Worm (Caenorhabditis elegans) whole organism, late embryonic: ENCODE measurements around the gene fbxa-135.

Experiments used
- ceh-18 ChIP-seq: sonication (generic microtip); optimal IDR thresholded peaks from 2 replicates; lab custom pipeline; 2016; ENCODE audit warnings: missing genetic modification characterization, missing compliant biosample characterization
- ceh-30 ChIP-seq: fragments of 150-350 bp; optimal IDR thresholded peaks from 2 replicates; lab custom pipeline; 2014; ENCODE audit warnings: missing biosample characterization, missing genetic modification characterization
- ceh-48 ChIP-seq: sonication (generic microtip); optimal IDR thresholded peaks from 2 replicates; lab custom pipeline; 2016; ENCODE audit warnings: missing genetic modification characterization, inconsistent platforms, missing compliant biosample characterization
- ceh-9 ChIP-seq: sonication (generic microtip); optimal IDR thresholded peaks from 2 replicates; lab custom pipeline; 2016; ENCODE audit warnings: mild to moderate bottlenecking, missing genetic modification characterization, inconsistent platforms, missing compliant biosample characterization
- lin-11 ChIP-seq: fragments of 200-800 bp; sonication (Bioruptor generic); optimal IDR thresholded peaks from 2 replicates; lab custom pipeline; 2018; ENCODE audit warnings: mild to moderate bottlenecking, missing genetic modification characterization, missing compliant biosample characterization
- nfya-1 ChIP-seq: sonication (generic microtip); optimal IDR thresholded peaks from 2 replicates; lab custom pipeline; 2017; ENCODE audit warnings: missing genetic modification characterization, mild to moderate bottlenecking, missing compliant biosample characterization, antibody characterized with exemption, moderate library complexity
- nhr-11 ChIP-seq: fragments of 150-350 bp; optimal IDR thresholded peaks from 2 replicates; lab custom pipeline; 2014; ENCODE audit warnings: missing biosample characterization, missing genetic modification characterization
- nhr-232 ChIP-seq: sonication (generic microtip); optimal IDR thresholded peaks from 2 replicates; lab custom pipeline; 2016; ENCODE audit warnings: missing genetic modification characterization, missing compliant biosample characterization
- npax-4 ChIP-seq: sonication (generic microtip); optimal IDR thresholded peaks from 2 replicates; lab custom pipeline; 2016; ENCODE audit warnings: missing genetic modification characterization, missing compliant biosample characterization
- pat-9 ChIP-seq: fragments of 200-800 bp; sonication (Bioruptor generic); optimal IDR thresholded peaks from 2 replicates; lab custom pipeline; 2018; ENCODE audit warnings: mild to moderate bottlenecking, missing genetic modification characterization, moderate library complexity, missing compliant biosample characterization
- pha-4 ChIP-seq: fragments of 150-350 bp; optimal IDR thresholded peaks from 2 replicates; lab custom pipeline; 2018; ENCODE audit warnings: missing biosample characterization, missing genetic modification reagents, missing genetic modification characterization
- pros-1 ChIP-seq: fragments of 150-350 bp; optimal IDR thresholded peaks from 2 replicates; lab custom pipeline; 2014; ENCODE audit warnings: missing biosample characterization, missing genetic modification reagents, missing genetic modification characterization
- tbx-2 ChIP-seq: sonication (generic microtip); optimal IDR thresholded peaks from 2 replicates; lab custom pipeline; 2016; ENCODE audit warnings: missing genetic modification characterization, missing compliant biosample characterization
- unc-86 ChIP-seq: sonication (generic microtip); optimal IDR thresholded peaks from 2 replicates; lab custom pipeline; 2016; ENCODE audit warnings: missing genetic modification characterization, missing compliant biosample characterization

ce11 chrV:15354648-15355047, 47.4 kb upstream of the fbxa-135 start, which contains the start of gene C29F3.7:
- TF ChIP-seq ceh-9, result no peak
- TF ChIP-seq ceh-48 (tag; lab: Kevin White, UChicago), result no peak
- TF ChIP-seq lin-11 (tag; lab: Kevin White, UChicago), result no peak
- no peak for TF ChIP-seq unc-86
- no peak for TF ChIP-seq pat-9 (tag; lab: Kevin White, UChicago)
- TF ChIP-seq pros-1 (tag; lab: Kevin White, UChicago), result no peak
- TF ChIP-seq nhr-11 (tag; lab: Kevin White, UChicago), result no peak
- TF ChIP-seq tbx-2 (tag; lab: Kevin White, UChicago), result no peak
- TF ChIP-seq npax-4 (tag; lab: Kevin White, UChicago), result no peak
- no peak for TF ChIP-seq pha-4 (tag; lab: Kevin White, UChicago)
- no peak for TF ChIP-seq ceh-18 (tag; lab: Kevin White, UChicago)
- TF ChIP-seq nfya-1 (tag; lab: Kevin White, UChicago), result no peak
- no peak for TF ChIP-seq nhr-232 (tag; lab: Kevin White, UChicago)
- TF ChIP-seq ceh-30 (tag; lab: Kevin White, UChicago), result no peak
